Worm (Caenorhabditis elegans) whole organism, L3 larva: ENCODE data around the gene E01G4.3.

Experiments
- R02D3.7 ChIP-seq: fragments of 150-350 bp; optimal IDR thresholded peaks from 2 replicates; lab custom pipeline; 2014; ENCODE audit warnings: missing biosample characterization, missing genetic modification characterization
- ZK546.5 ChIP-seq: sonication (generic microtip); optimal IDR thresholded peaks from 2 replicates; lab custom pipeline; 2017; ENCODE audit warnings: missing biosample characterization, missing genetic modification characterization
- aly-2 ChIP-seq: fragments of 150-350 bp; optimal IDR thresholded peaks from 2 replicates; lab custom pipeline; 2014; ENCODE audit warnings: missing biosample characterization, missing genetic modification characterization
- ama-1 ChIP-seq: fragments of 150-350 bp; optimal IDR thresholded peaks from 2 replicates; lab custom pipeline; 2018
- ceh-16 ChIP-seq: sonication (generic microtip); optimal IDR thresholded peaks from 2 replicates; lab custom pipeline; 2017; ENCODE audit warnings: missing biosample characterization, missing genetic modification characterization
- ceh-28 ChIP-seq: fragments of 150-350 bp; optimal IDR thresholded peaks from 2 replicates; lab custom pipeline; 2014; ENCODE audit warnings: missing biosample characterization, missing genetic modification reagents, missing genetic modification characterization
- ceh-82 ChIP-seq: fragments of 150-350 bp; optimal IDR thresholded peaks from 2 replicates; lab custom pipeline; 2014; ENCODE audit warnings: missing biosample characterization, missing genetic modification characterization
- ceh-9 ChIP-seq: sonication (generic microtip); optimal IDR thresholded peaks from 2 replicates; lab custom pipeline; 2018; ENCODE audit warnings: missing biosample characterization, missing genetic modification characterization
- daf-12 ChIP-seq: fragments of 150-350 bp; optimal IDR thresholded peaks from 2 replicates; lab custom pipeline; 2014; ENCODE audit warnings: missing biosample characterization, missing genetic modification reagents, missing genetic modification characterization
- egl-27 ChIP-seq: sonication (generic microtip); optimal IDR thresholded peaks from 4 replicates; lab custom pipeline; 2017; ENCODE audit warnings: missing biosample characterization, missing genetic modification reagents, missing genetic modification characterization
- egl-5 ChIP-seq: fragments of 150-350 bp; optimal IDR thresholded peaks from 2 replicates; lab custom pipeline; 2017; ENCODE audit warnings: missing biosample characterization, missing genetic modification reagents, missing genetic modification characterization, inconsistent platforms
- elt-1 ChIP-seq: fragments of 150-350 bp; optimal IDR thresholded peaks from 2 replicates; lab custom pipeline; 2014; ENCODE audit warnings: missing biosample characterization, missing genetic modification characterization
- elt-2 ChIP-seq: sonication (generic microtip); optimal IDR thresholded peaks from 2 replicates; lab custom pipeline; 2016; ENCODE audit warnings: missing genetic modification reagents, mild to moderate bottlenecking, missing genetic modification characterization, missing compliant biosample characterization
- elt-3 ChIP-seq, 3 experiments: fragments of 150-350 bp in 1 of 3; sonication (generic microtip) in 2 of 3; optimal IDR thresholded peaks; 2 replicates in 2 of 3; 4 replicates in 1 of 3; lab custom pipeline; 2014 to 2017; ENCODE audit warnings: missing biosample characterization in 3 of 3, missing genetic modification characterization in 3 of 3
- eor-1 ChIP-seq, 2 experiments: fragments of 150-350 bp; optimal IDR thresholded peaks; 2 replicates each; lab custom pipeline; 2014 to 2018; ENCODE audit warnings: missing biosample characterization in 2 of 2, missing genetic modification characterization in 2 of 2
- fkh-10 ChIP-seq: sonication (generic microtip); optimal IDR thresholded peaks from 2 replicates; lab custom pipeline; 2017; ENCODE audit warnings: missing biosample characterization, missing genetic modification reagents, missing genetic modification characterization
- fkh-2 ChIP-seq: fragments of 150-350 bp; optimal IDR thresholded peaks from 2 replicates; lab custom pipeline; 2014; ENCODE audit warnings: missing biosample characterization, missing genetic modification reagents, missing genetic modification characterization
- fos-1 ChIP-seq: fragments of 150-350 bp; optimal IDR thresholded peaks from 2 replicates; lab custom pipeline; 2014; ENCODE audit warnings: missing biosample characterization, missing genetic modification characterization
- hmg-11 ChIP-seq: sonication (generic microtip); optimal IDR thresholded peaks from 2 replicates; lab custom pipeline; 2016; ENCODE audit warnings: missing genetic modification characterization, missing compliant biosample characterization
- jun-1 ChIP-seq: fragments of 150-350 bp; optimal IDR thresholded peaks from 2 replicates; lab custom pipeline; 2014; ENCODE audit warnings: missing biosample characterization, missing genetic modification reagents, missing genetic modification characterization
- lin-15B ChIP-seq: fragments of 150-350 bp; optimal IDR thresholded peaks from 2 replicates; lab custom pipeline; 2014; ENCODE audit warnings: missing biosample characterization, missing genetic modification characterization
- lin-39 ChIP-seq: fragments of 150-350 bp; optimal IDR thresholded peaks from 2 replicates; lab custom pipeline; 2018; ENCODE audit warnings: missing biosample characterization, missing genetic modification reagents, missing genetic modification characterization
- lsy-12 ChIP-seq: sonication (generic microtip); optimal IDR thresholded peaks from 2 replicates; lab custom pipeline; 2016; ENCODE audit warnings: mild to moderate bottlenecking, missing genetic modification characterization, missing compliant biosample characterization
- mdl-1 ChIP-seq: fragments of 150-350 bp; optimal IDR thresholded peaks from 2 replicates; lab custom pipeline; 2014; ENCODE audit warnings: missing biosample characterization, missing genetic modification characterization
- mml-1 ChIP-seq: fragments of 150-350 bp; sonication (generic microtip); optimal IDR thresholded peaks from 3 replicates; lab custom pipeline; 2014; ENCODE audit warnings: missing biosample characterization, missing genetic modification characterization
- nfya-1 ChIP-seq: sonication (generic microtip); optimal IDR thresholded peaks from 2 replicates; lab custom pipeline; 2017; ENCODE audit warnings: missing genetic modification characterization, mild to moderate bottlenecking, missing compliant biosample characterization, antibody characterized with exemption, moderate library complexity; ENCODE audit not compliant: insufficient read depth
- nhr-11 ChIP-seq: fragments of 150-350 bp; optimal IDR thresholded peaks from 2 replicates; lab custom pipeline; 2014; ENCODE audit warnings: missing biosample characterization, missing genetic modification characterization
- nhr-12 ChIP-seq: fragments of 150-350 bp; optimal IDR thresholded peaks from 2 replicates; lab custom pipeline; 2014; ENCODE audit warnings: missing biosample characterization, missing genetic modification characterization
- nhr-23 ChIP-seq: fragments of 150-350 bp; optimal IDR thresholded peaks from 2 replicates; lab custom pipeline; 2014; ENCODE audit warnings: missing biosample characterization, missing genetic modification reagents, missing genetic modification characterization
- nhr-237 ChIP-seq: fragments of 150-350 bp; optimal IDR thresholded peaks from 2 replicates; lab custom pipeline; 2014; ENCODE audit warnings: missing biosample characterization, missing genetic modification characterization
- nhr-25 ChIP-seq: sonication (generic microtip); optimal IDR thresholded peaks from 2 replicates; lab custom pipeline; 2017; ENCODE audit warnings: missing biosample characterization, missing genetic modification characterization
- nhr-28 ChIP-seq: fragments of 150-350 bp; optimal IDR thresholded peaks from 2 replicates; lab custom pipeline; 2014; ENCODE audit warnings: missing biosample characterization, missing genetic modification characterization
- nhr-43 ChIP-seq: sonication (generic microtip); optimal IDR thresholded peaks from 2 replicates; lab custom pipeline; 2016; ENCODE audit warnings: mild to moderate bottlenecking, missing genetic modification characterization, missing compliant biosample characterization; ENCODE audit not compliant: poor library complexity, severe bottlenecking
- nhr-67 ChIP-seq: fragments of 150-350 bp; optimal IDR thresholded peaks from 2 replicates; lab custom pipeline; 2014; ENCODE audit warnings: missing biosample characterization, missing genetic modification characterization
- nhr-76 ChIP-seq: fragments of 150-350 bp; sonication (generic microtip); optimal IDR thresholded peaks from 5 replicates; lab custom pipeline; 2014; ENCODE audit warnings: missing biosample characterization, missing genetic modification characterization
- nhr-77 ChIP-seq: fragments of 150-350 bp; optimal IDR thresholded peaks from 2 replicates; lab custom pipeline; 2014; ENCODE audit warnings: missing biosample characterization, missing genetic modification characterization
- pha-4 ChIP-seq: fragments of 150-350 bp; optimal IDR thresholded peaks from 2 replicates; lab custom pipeline; 2014; ENCODE audit warnings: missing biosample characterization, missing genetic modification reagents, missing genetic modification characterization
- pqm-1 ChIP-seq: fragments of 150-350 bp; optimal IDR thresholded peaks from 2 replicates; lab custom pipeline; 2017; ENCODE audit warnings: missing biosample characterization, missing genetic modification characterization, inconsistent platforms
- sea-2 ChIP-seq: fragments of 150-350 bp; sonication (generic microtip); optimal IDR thresholded peaks from 4 replicates; lab custom pipeline; 2014; ENCODE audit warnings: missing biosample characterization, missing genetic modification reagents, missing genetic modification characterization
- skn-1 ChIP-seq: fragments of 150-350 bp; optimal IDR thresholded peaks from 2 replicates; lab custom pipeline; 2014; ENCODE audit warnings: missing biosample characterization, missing genetic modification characterization
- snpc-4 ChIP-seq: fragments of 150-350 bp; optimal IDR thresholded peaks from 2 replicates; lab custom pipeline; 2014; ENCODE audit warnings: missing biosample characterization, missing genetic modification characterization
- tbx-2 ChIP-seq: sonication (generic microtip); optimal IDR thresholded peaks from 2 replicates; lab custom pipeline; 2016; ENCODE audit warnings: mild to moderate bottlenecking, missing genetic modification characterization, missing compliant biosample characterization
- unc-39 ChIP-seq: sonication (generic microtip); optimal IDR thresholded peaks from 4 replicates; lab custom pipeline; 2017; ENCODE audit warnings: missing biosample characterization, missing genetic modification characterization
- unc-62 ChIP-seq: fragments of 150-350 bp; sonication (generic microtip); optimal IDR thresholded peaks from 4 replicates; lab custom pipeline; 2014; ENCODE audit warnings: missing biosample characterization, missing genetic modification reagents, missing genetic modification characterization
- zag-1 ChIP-seq: fragments of 150-350 bp; optimal IDR thresholded peaks from 2 replicates; lab custom pipeline; 2014; ENCODE audit warnings: missing biosample characterization, missing genetic modification characterization
- ztf-11 ChIP-seq: fragments of 150-350 bp; optimal IDR thresholded peaks from 2 replicates; lab custom pipeline; 2014; ENCODE audit warnings: missing biosample characterization, missing genetic modification characterization
- ztf-4 ChIP-seq: fragments of 150-350 bp; optimal IDR thresholded peaks from 2 replicates; lab custom pipeline; 2014; ENCODE audit warnings: missing biosample characterization, missing genetic modification characterization

The E01G4.3 gene

DNA sequence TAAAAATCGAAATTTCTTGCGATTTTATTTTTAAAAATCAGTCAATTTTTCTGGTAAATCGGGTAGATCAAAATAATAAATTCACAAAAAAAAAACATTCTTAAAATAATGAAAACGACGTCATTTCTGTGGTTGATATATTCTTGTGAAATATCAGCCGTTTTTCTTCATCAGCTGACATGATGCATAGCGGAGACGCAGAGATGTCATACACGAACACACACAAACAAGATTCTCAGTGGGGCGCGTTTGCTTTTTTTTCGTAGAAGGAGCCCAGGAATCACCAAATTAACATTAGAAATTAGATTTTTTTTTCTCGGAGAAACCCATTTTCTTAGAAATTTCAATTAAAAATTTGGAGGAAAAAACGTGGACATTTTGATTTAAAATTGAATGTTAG lies 21.7 kb downstream of the E01G4.3 start:
- TF ChIP-seq unc-62 (GFP tag; lab: Kevin White, UChicago), result peak; percentile 22
- no peak for TF ChIP-seq lsy-12
- peak; percentile 97 for TF ChIP-seq lin-15B (tag; lab: Kevin White, UChicago)
- no peak for TF ChIP-seq ztf-4
- peak; percentile 95 for TF ChIP-seq nfya-1 (tag; lab: Kevin White, UChicago)
- TF ChIP-seq elt-1 (tag; lab: Kevin White, UChicago), result no peak
- TF ChIP-seq jun-1, result peak; percentile 57
- no peak for TF ChIP-seq zag-1
- no peak for TF ChIP-seq nhr-76 (tag; lab: Kevin White, UChicago)
- no peak for TF ChIP-seq eor-1 (tag; optimal IDR thresholded peaks at IDR 0.05; lab: Kevin White, UChicago)
- no peak for TF ChIP-seq nhr-77 (tag; lab: Kevin White, UChicago)
- TF ChIP-seq hmg-11 (tag; lab: Kevin White, UChicago), result peak; percentile 47
- no peak for TF ChIP-seq egl-27 (tag; lab: Kevin White, UChicago)
- TF ChIP-seq ZK546.5 (tag; lab: Kevin White, UChicago), result no peak
- TF ChIP-seq nhr-11, result peak; percentile 51
- no peak for TF ChIP-seq fos-1
- no peak for TF ChIP-seq mml-1 (tag; lab: Kevin White, UChicago)
- TF ChIP-seq mdl-1, result no peak
- TF ChIP-seq egl-5, result peak; percentile 84
- no peak for TF ChIP-seq sea-2
- no peak for TF ChIP-seq ceh-16 (tag; lab: Kevin White, UChicago)
- TF ChIP-seq ceh-82 (tag; lab: Kevin White, UChicago), result no peak
- no peak for TF ChIP-seq daf-12 (tag; lab: Kevin White, UChicago)
- no peak for TF ChIP-seq ztf-11 (tag; lab: Kevin White, UChicago)
- TF ChIP-seq fkh-2, result peak; percentile 73
- no peak for TF ChIP-seq nhr-67
- TF ChIP-seq lin-39 (tag; lab: Kevin White, UChicago), result peak; percentile 77
- no peak for TF ChIP-seq ceh-9 (tag; lab: Kevin White, UChicago)
- peak; percentile 66 for TF ChIP-seq elt-2 (tag; lab: Kevin White, UChicago)
- TF ChIP-seq nhr-28, result no peak
- TF ChIP-seq nhr-25 (tag; lab: Kevin White, UChicago), result peak; percentile 73
- peak; percentile 97 for TF ChIP-seq pha-4
- TF ChIP-seq snpc-4 (tag; lab: Kevin White, UChicago), result peak; percentile 87
- peak; percentile 63 for TF ChIP-seq ama-1 (lab: Kevin White, UChicago)
- TF ChIP-seq R02D3.7, result no peak
- no peak for TF ChIP-seq nhr-237 (tag; lab: Kevin White, UChicago)
- no peak for TF ChIP-seq unc-39 (tag; lab: Kevin White, UChicago)
- TF ChIP-seq skn-1, result peak; percentile 77
- peak; percentile 64 for TF ChIP-seq pqm-1
- no peak for TF ChIP-seq aly-2
- TF ChIP-seq fkh-10 (GFP tag; lab: Kevin White, UChicago), result peak; percentile 57
- peak; percentile 34 for TF ChIP-seq nhr-43
- TF ChIP-seq elt-3 (tag; optimal IDR thresholded peaks at IDR 0.05; lab: Kevin White, UChicago), result no peak
- TF ChIP-seq nhr-12 (tag; lab: Kevin White, UChicago), result no peak
- peak; percentile 64 for TF ChIP-seq ceh-28 (tag; lab: Kevin White, UChicago)
- TF ChIP-seq nhr-23 (tag; lab: Kevin White, UChicago), result peak; percentile 84
- TF ChIP-seq tbx-2 (tag; lab: Kevin White, UChicago), result peak; percentile 5

DNA sequence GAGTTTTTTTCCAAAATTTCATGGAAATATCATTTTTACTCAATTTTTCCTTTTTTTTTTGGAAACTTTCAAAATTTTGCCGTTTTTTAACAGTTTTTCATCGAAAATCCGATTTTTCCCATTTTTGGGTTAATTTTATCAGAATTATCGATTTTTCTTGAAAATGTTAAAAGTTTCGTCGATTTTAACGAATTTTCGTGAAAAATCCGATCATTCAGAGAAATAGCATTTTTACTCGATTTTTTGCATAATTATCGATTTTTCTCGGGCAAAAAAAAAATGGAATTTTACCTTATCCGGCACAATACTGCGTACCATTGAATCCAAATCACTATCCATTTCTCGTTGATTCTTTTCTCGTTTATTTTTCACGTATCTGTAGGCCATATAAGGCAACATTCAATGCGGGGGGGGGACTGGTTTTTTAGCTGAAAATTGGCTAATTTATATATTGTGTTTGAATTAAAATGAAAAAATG lies 22.2 kb downstream of the E01G4.3 start, which contains the start of gene tbc-14:
Gene tbc-14, minus strand, starts transcription at position 428 of the 478 bp plus-strand sequence.
- peak; percentile 57 for TF ChIP-seq ceh-28 (tag; lab: Kevin White, UChicago)
- no peak for TF ChIP-seq egl-5
- TF ChIP-seq, all 47 proteins: peak for 1
